Fruit fly (Drosophila melanogaster): ENCODE data around the gene CG32277.

CG32277 gene

DNA sequence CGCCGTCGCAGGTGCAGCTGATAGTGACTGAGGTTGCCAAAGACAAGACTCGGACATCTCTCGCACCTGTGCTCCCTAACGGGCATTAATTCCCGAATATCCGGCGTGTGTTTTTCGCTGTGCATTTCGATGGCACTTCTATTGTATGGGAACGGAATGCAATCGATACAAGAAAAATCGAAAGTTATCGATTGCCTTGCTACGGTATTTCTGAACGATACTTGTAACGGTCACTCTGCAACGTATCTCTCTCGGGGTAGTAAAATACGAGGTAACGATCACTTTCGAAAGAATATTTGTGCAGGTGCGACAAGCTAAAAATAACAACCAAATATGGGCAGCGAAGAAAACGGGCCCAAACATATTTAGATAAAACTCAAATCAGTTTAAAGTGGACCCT is 40.3 kb downstream of the CG32277 start, which contains the start of gene CG32280 (continued):
- TF ChIP-seq CG12744 (GFP tag; optimal IDR thresholded peaks at IDR 0.05) (no peak), CG2116 (GFP tag; optimal IDR thresholded peaks at IDR 0.05) (peak; percentile 76), PHDP (tag; optimal IDR thresholded peaks at IDR 0.05) (peak; percentile 4), CG6791 (GFP tag; IDR thresholded peaks at IDR 0.05; ENCODE audit: partially characterized antibody) (peak; percentile 89), Adf1 (GFP tag; IDR thresholded peaks at IDR 0.05) (0 out of 2 replicates have a peak, but pooled peaks have one; percentile 12), CG17829 (tag; optimal IDR thresholded peaks at IDR 0.05) (peak; percentile 33), Dref (GFP tag; IDR thresholded peaks at IDR 0.05) (peak; percentile 96), CG12071 (GFP tag; optimal IDR thresholded peaks at IDR 0.05) (no peak), grn (GFP tag; optimal IDR thresholded peaks at IDR 0.05) (no peak), ems (GFP tag; optimal IDR thresholded peaks at IDR 0.05) (peak; percentile 22), Rfx (GFP tag; IDR thresholded peaks at IDR 0.05) (peak; percentile 43; the same call in 1 of the 2 replicates), sna (GFP tag; IDR thresholded peaks at IDR 0.05; ENCODE audit: partially characterized antibody) (peak; percentile 81), CG15514 (GFP tag; optimal IDR thresholded peaks at IDR 0.05) (peak; percentile 72), CG13296 (GFP tag; optimal IDR thresholded peaks at IDR 0.05) (peak; percentile 55), maf-S (GFP tag; optimal IDR thresholded peaks at IDR 0.05) (no peak), chinmo (GFP tag; IDR thresholded peaks at IDR 0.05; ENCODE audit: partially characterized antibody) (peak; percentile 92; the same call in 3 of the 4 replicates), CG7963 (GFP tag; IDR thresholded peaks at IDR 0.05; ENCODE audit: partially characterized antibody) (peak; percentile 66; the same call in 2 of the 3 replicates), CG12299 (tag; optimal IDR thresholded peaks at IDR 0.05) (no peak), Gug (GFP tag; IDR thresholded peaks at IDR 0.05) (peak; percentile 45; the same call in 2 of the 4 replicates), vvl (GFP tag; IDR thresholded peaks at IDR 0.05) (peak; percentile 50), CG7372 (GFP tag; IDR thresholded peaks at IDR 0.05) (no peak), Bteb2 (GFP tag; optimal IDR thresholded peaks at IDR 0.05) (peak; percentile 5), CG6765 (GFP tag; optimal IDR thresholded peaks at IDR 0.05) (peak; percentile 20), Oaz (GFP tag; IDR thresholded peaks at IDR 0.05) (no peak), CG13624 (GFP tag; optimal IDR thresholded peaks at IDR 0.05) (peak; percentile 24), CG1832 (GFP tag; optimal IDR thresholded peaks at IDR 0.05) (no peak), CG4404 (GFP tag; IDR thresholded peaks at IDR 0.05) (no peak), D19A (tag; optimal IDR thresholded peaks at IDR 0.05) (peak; percentile 17), trh (GFP tag; optimal IDR thresholded peaks at IDR 0.05) (no peak), CG34376 (GFP tag; optimal IDR thresholded peaks at IDR 0.05) (peak; percentile 69), Scr (GFP tag; IDR thresholded peaks at IDR 0.05; ENCODE audit: partially characterized antibody) (peak; percentile 84), CG3847 (GFP tag; IDR thresholded peaks at IDR 0.05) (peak; percentile 41; the same call in 1 of the 2 replicates), CG42726 (GFP tag; IDR thresholded peaks at IDR 0.05; ENCODE audit: partially characterized antibody) (peak; percentile 76; the same call in 1 of the 2 replicates), Ada2b (GFP tag; IDR thresholded peaks at IDR 0.05) (no peak), B-H2 (GFP tag; optimal IDR thresholded peaks at IDR 0.05) (peak; percentile 20), Bgb (GFP tag; IDR thresholded peaks at IDR 0.05; ENCODE audit: partially characterized antibody) (peak; percentile 95), nerfin-2 (GFP tag; IDR thresholded peaks at IDR 0.05; ENCODE audit: partially characterized antibody) (peak; percentile 81), CG1603 (tag; optimal IDR thresholded peaks at IDR 0.05) (peak; percentile 68), cato (GFP tag; optimal IDR thresholded peaks at IDR 0.05; ENCODE audit: borderline replicate concordance) (no peak), CG3065 (GFP tag; optimal IDR thresholded peaks at IDR 0.05) (no peak), wdn (GFP tag; IDR thresholded peaks at IDR 0.05) (no peak), lilli (GFP tag; optimal IDR thresholded peaks at IDR 0.05) (peak; percentile 48), Dll (GFP tag; IDR thresholded peaks at IDR 0.05; ENCODE audit: partially characterized antibody) (peak; percentile 82), CG34224 (GFP tag; IDR thresholded peaks at IDR 0.05; ENCODE audit: partially characterized antibody) (peak; percentile 90), crp (GFP tag; optimal IDR thresholded peaks at IDR 0.05) (no peak)

Data from whole organism, embryonic.